Worm (Caenorhabditis elegans): ENCODE measurements around the gene Y37D8A.3.

- no peak for TF ChIP-seq ztf-23 (GFP tag; IDR thresholded peaks at IDR 0.05)
- TF ChIP-seq klf-2 (GFP tag; conservative IDR thresholded peaks at IDR 0.05): no peak
Measured at ce11 chrIII:12885153-12885552, 56.0 kb downstream of the Y37D8A.3 start.

All from whole organism, midembryonic.